Worm (Caenorhabditis elegans): ENCODE results near the gene dnc-2.

dnc-2 gene

ce11 chrIII:5900709-5901108, 24.8 kb downstream of the dnc-2 start:
- TF ChIP-seq dao-5 (tag; optimal IDR thresholded peaks at IDR 0.05), result no peak
- TF ChIP-seq W03F9.2 (tag; optimal IDR thresholded peaks at IDR 0.05), result no peak
- no peak for TF ChIP-seq him-1 (tag; optimal IDR thresholded peaks at IDR 0.05)

ce11 chrIII:5898631-5899030, 26.9 kb downstream of the dnc-2 start:
- no peak for TF ChIP-seq W03F9.2 (tag; optimal IDR thresholded peaks at IDR 0.05)
- TF ChIP-seq dao-5 (tag; optimal IDR thresholded peaks at IDR 0.05), result no peak
- no peak for TF ChIP-seq him-1 (tag; optimal IDR thresholded peaks at IDR 0.05)

ce11 chrIII:5897468-5897867, 28.1 kb downstream of the dnc-2 start:
- TF ChIP-seq W03F9.2 (tag; optimal IDR thresholded peaks at IDR 0.05) (no peak), him-1 (tag; optimal IDR thresholded peaks at IDR 0.05) (no peak), dao-5 (tag; optimal IDR thresholded peaks at IDR 0.05) (no peak)

- TF ChIP-seq him-1 (tag; optimal IDR thresholded peaks at IDR 0.05) (no peak), W03F9.2 (tag; optimal IDR thresholded peaks at IDR 0.05) (no peak), dao-5 (tag; optimal IDR thresholded peaks at IDR 0.05) (no peak)
These were observed 29.6 kb downstream of the dnc-2 start, which contains the start of gene pxl-1 for ce11 chrIII:5895913-5896312. pxl-1 (minus strand) TSS chrIII:5896013.

ce11 chrIII:5892909-5893308, 32.6 kb downstream of the dnc-2 start:
- no peak for TF ChIP-seq W03F9.2 (tag; optimal IDR thresholded peaks at IDR 0.05)
- no peak for TF ChIP-seq him-1 (tag; optimal IDR thresholded peaks at IDR 0.05)
- TF ChIP-seq dao-5 (tag; optimal IDR thresholded peaks at IDR 0.05), result no peak

ce11 chrIII:5888675-5889074, 36.9 kb downstream of the dnc-2 start, which contains the start of gene C28H8.8:
C28H8.8 (minus strand) TSS chrIII:5888775.
- TF ChIP-seq W03F9.2 (tag; optimal IDR thresholded peaks at IDR 0.05) (no peak), dao-5 (tag; optimal IDR thresholded peaks at IDR 0.05) (no peak), him-1 (tag; optimal IDR thresholded peaks at IDR 0.05) (no peak)

ce11 chrIII:5886893-5887292, 38.7 kb downstream of the dnc-2 start, which contains the start of gene C28H8.7:
C28H8.7 (minus strand) TSS chrIII:5886993.
- TF ChIP-seq him-1 (tag; optimal IDR thresholded peaks at IDR 0.05) (no peak), W03F9.2 (tag; optimal IDR thresholded peaks at IDR 0.05) (no peak), dao-5 (tag; optimal IDR thresholded peaks at IDR 0.05) (no peak)

- no peak for TF ChIP-seq dao-5 (tag; optimal IDR thresholded peaks at IDR 0.05)
- no peak for TF ChIP-seq him-1 (tag; optimal IDR thresholded peaks at IDR 0.05)
- TF ChIP-seq W03F9.2 (tag; optimal IDR thresholded peaks at IDR 0.05), result no peak
These were observed 41.1 kb downstream of the dnc-2 start for ce11 chrIII:5884459-5884858.

ce11 chrIII:5884007-5884406, 41.5 kb downstream of the dnc-2 start, which contains the start of gene C28H8.5:
C28H8.5 (plus strand) TSS chrIII:5884307.
- TF ChIP-seq dao-5 (tag; optimal IDR thresholded peaks at IDR 0.05) (no peak), W03F9.2 (tag; optimal IDR thresholded peaks at IDR 0.05) (no peak), him-1 (tag; optimal IDR thresholded peaks at IDR 0.05) (no peak)

- no peak for TF ChIP-seq W03F9.2 (tag; optimal IDR thresholded peaks at IDR 0.05)
- TF ChIP-seq him-1 (tag; optimal IDR thresholded peaks at IDR 0.05), result no peak
- TF ChIP-seq dao-5 (tag; optimal IDR thresholded peaks at IDR 0.05), result no peak
These were observed 42.0 kb downstream of the dnc-2 start for ce11 chrIII:5883517-5883916.

- TF ChIP-seq him-1 (tag; optimal IDR thresholded peaks at IDR 0.05) (no peak), W03F9.2 (tag; optimal IDR thresholded peaks at IDR 0.05) (no peak), dao-5 (tag; optimal IDR thresholded peaks at IDR 0.05) (no peak)
These were observed 42.7 kb downstream of the dnc-2 start, which contains the start of gene F01F1.14 for ce11 chrIII:5882823-5883222. F01F1.14 (minus strand) TSS chrIII:5882923.

ce11 chrIII:5882284-5882683, 43.3 kb downstream of the dnc-2 start:
- TF ChIP-seq dao-5 (tag; optimal IDR thresholded peaks at IDR 0.05) (no peak), him-1 (tag; optimal IDR thresholded peaks at IDR 0.05) (no peak), W03F9.2 (tag; optimal IDR thresholded peaks at IDR 0.05) (no peak)

ce11 chrIII:5879291-5879968, 46.1 kb downstream of the dnc-2 start, which contains the start of gene hpo-10:
hpo-10 (plus strand) TSS chrIII:5879489.
- no peak for TF ChIP-seq him-1 (tag; optimal IDR thresholded peaks at IDR 0.05)
- TF ChIP-seq dao-5 (tag; optimal IDR thresholded peaks at IDR 0.05), result no peak
- no peak for TF ChIP-seq W03F9.2 (tag; optimal IDR thresholded peaks at IDR 0.05)

ce11 chrIII:5878215-5878614, 47.3 kb downstream of the dnc-2 start, which contains the start of the genes mig-21 and F01F1.2:
mig-21 (minus strand) TSS chrIII:5878380.
F01F1.2 (plus strand) TSS chrIII:5878554.
- TF ChIP-seq dao-5 (tag; optimal IDR thresholded peaks at IDR 0.05), result no peak

Data from whole organism, L4/young adult.